Worm (Caenorhabditis elegans) whole organism, mixed stage, embryonic: Measurements from ENCODE around the gene aqp-5.

Experiments used
- bed-3 ChIP-seq: fragments of 200-800 bp; sonication (Bioruptor generic); optimal IDR thresholded peaks from 3 replicates; lab custom pipeline; 2018; ENCODE audit warnings: mild to moderate bottlenecking, missing genetic modification characterization, moderate library complexity, missing compliant biosample characterization
- blmp-1 ChIP-seq: fragments of 150-350 bp; optimal IDR thresholded peaks from 2 replicates; lab custom pipeline; 2014; ENCODE audit warnings: missing biosample characterization, missing genetic modification characterization
- ceh-39 ChIP-seq: fragments of 150-350 bp; optimal IDR thresholded peaks from 2 replicates; lab custom pipeline; 2014; ENCODE audit warnings: missing biosample characterization, missing genetic modification characterization
- ceh-43 ChIP-seq: fragments of 200-800 bp; sonication (Bioruptor generic); optimal IDR thresholded peaks from 2 replicates; lab custom pipeline; 2018; ENCODE audit warnings: mild to moderate bottlenecking, missing genetic modification characterization, moderate library complexity, missing compliant biosample characterization
- ces-1 ChIP-seq: fragments of 150-350 bp; optimal IDR thresholded peaks from 2 replicates; lab custom pipeline; 2014; ENCODE audit warnings: missing biosample characterization, missing genetic modification reagents, missing genetic modification characterization
- drap-1 ChIP-seq: fragments of 200-800 bp; sonication (Bioruptor generic); optimal IDR thresholded peaks from 3 replicates; lab custom pipeline; 2018; ENCODE audit warnings: mild to moderate bottlenecking, missing genetic modification characterization, missing compliant biosample characterization
- elt-1 ChIP-seq: sonication (generic microtip); optimal IDR thresholded peaks from 2 replicates; lab custom pipeline; 2017; ENCODE audit warnings: missing genetic modification characterization, mild to moderate bottlenecking, missing compliant biosample characterization, antibody characterized with exemption, moderate library complexity, borderline replicate concordance; ENCODE audit not compliant: insufficient read depth
- elt-3 ChIP-seq: fragments of 150-350 bp; optimal IDR thresholded peaks from 2 replicates; lab custom pipeline; 2014; ENCODE audit warnings: missing biosample characterization, missing genetic modification characterization
- ham-2 ChIP-seq: fragments of 200-800 bp; sonication (Bioruptor generic); optimal IDR thresholded peaks from 2 replicates; lab custom pipeline; 2018; ENCODE audit warnings: mild to moderate bottlenecking, missing genetic modification characterization, missing compliant biosample characterization
- hlh-1 ChIP-seq: fragments of 150-350 bp; optimal IDR thresholded peaks from 2 replicates; lab custom pipeline; 2014; ENCODE audit warnings: missing biosample characterization, missing genetic modification reagents, missing genetic modification characterization
- lin-13 ChIP-seq: fragments of 150-350 bp; optimal IDR thresholded peaks from 2 replicates; lab custom pipeline; 2014; ENCODE audit warnings: missing biosample characterization, missing genetic modification characterization
- lin-32 ChIP-seq: fragments of 200-800 bp; sonication (Bioruptor generic); optimal IDR thresholded peaks from 2 replicates; lab custom pipeline; 2018; ENCODE audit warnings: mild to moderate bottlenecking, missing genetic modification characterization, missing compliant biosample characterization
- lsy-2 ChIP-seq: fragments of 150-350 bp; optimal IDR thresholded peaks from 2 replicates; lab custom pipeline; 2014; ENCODE audit warnings: missing biosample characterization, missing genetic modification characterization
- mep-1 ChIP-seq: fragments of 150-350 bp; optimal IDR thresholded peaks from 2 replicates; lab custom pipeline; 2017; ENCODE audit warnings: missing biosample characterization, missing genetic modification reagents, missing genetic modification characterization, inconsistent platforms
- mls-2 ChIP-seq: sonication (generic microtip); optimal IDR thresholded peaks from 2 replicates; lab custom pipeline; 2016; ENCODE audit warnings: mild to moderate bottlenecking, missing genetic modification characterization, moderate library complexity, missing compliant biosample characterization
- nhr-12 ChIP-seq: fragments of 150-350 bp; optimal IDR thresholded peaks from 2 replicates; lab custom pipeline; 2014; ENCODE audit warnings: missing biosample characterization, missing genetic modification characterization
- nhr-2 ChIP-seq: fragments of 150-350 bp; optimal IDR thresholded peaks from 2 replicates; lab custom pipeline; 2014; ENCODE audit warnings: missing biosample characterization, missing genetic modification characterization
- nhr-237 ChIP-seq: fragments of 150-350 bp; optimal IDR thresholded peaks from 2 replicates; lab custom pipeline; 2014; ENCODE audit warnings: missing biosample characterization, missing genetic modification characterization
- nhr-28 ChIP-seq: fragments of 150-350 bp; optimal IDR thresholded peaks from 2 replicates; lab custom pipeline; 2014; ENCODE audit warnings: missing biosample characterization, missing genetic modification characterization
- nhr-76 ChIP-seq: sonication (generic microtip); optimal IDR thresholded peaks from 2 replicates; lab custom pipeline; 2017; ENCODE audit warnings: missing biosample characterization, missing genetic modification characterization
- pha-4 ChIP-seq: fragments of 150-350 bp; optimal IDR thresholded peaks from 2 replicates; lab custom pipeline; 2018; ENCODE audit warnings: missing biosample characterization, missing genetic modification reagents, missing genetic modification characterization
- sem-2 ChIP-seq: fragments of 200-800 bp; sonication (Bioruptor generic); optimal IDR thresholded peaks from 2 replicates; lab custom pipeline; 2018; ENCODE audit warnings: mild to moderate bottlenecking, missing genetic modification characterization, missing compliant biosample characterization
- snpc-4 ChIP-seq: fragments of 150-350 bp; optimal IDR thresholded peaks from 2 replicates; lab custom pipeline; 2014; ENCODE audit warnings: missing biosample characterization, missing genetic modification characterization
- sptf-1 ChIP-seq: sonication (generic microtip); optimal IDR thresholded peaks from 2 replicates; lab custom pipeline; 2017; ENCODE audit warnings: mild to moderate bottlenecking, missing genetic modification characterization, moderate library complexity, missing compliant biosample characterization
- unc-120 ChIP-seq: sonication (generic microtip); optimal IDR thresholded peaks from 2 replicates; lab custom pipeline; 2017; ENCODE audit warnings: missing genetic modification characterization, missing compliant biosample characterization; ENCODE audit not compliant: poor library complexity, severe bottlenecking
- unc-39 ChIP-seq: fragments of 150-350 bp; optimal IDR thresholded peaks from 2 replicates; lab custom pipeline; 2014; ENCODE audit warnings: missing biosample characterization, missing genetic modification characterization
- unc-62 ChIP-seq: fragments of 150-350 bp; optimal IDR thresholded peaks from 2 replicates; lab custom pipeline; 2014; ENCODE audit warnings: missing biosample characterization, missing genetic modification reagents, missing genetic modification characterization
- zip-8 ChIP-seq: fragments of 150-350 bp; optimal IDR thresholded peaks from 2 replicates; lab custom pipeline; 2014; ENCODE audit warnings: missing biosample characterization, missing genetic modification characterization
- ztf-11 ChIP-seq: fragments of 150-350 bp; optimal IDR thresholded peaks from 2 replicates; lab custom pipeline; 2014; ENCODE audit warnings: missing biosample characterization, missing genetic modification characterization

The aqp-5 gene

ce11 chrV:10472901-10473774, 18.4 kb upstream of the aqp-5 start:
- TF ChIP-seq hlh-1 (tag; lab: Kevin White, UChicago) = peak; percentile 55
- TF ChIP-seq ztf-11 (tag; lab: Kevin White, UChicago) = no peak

- no peak for TF ChIP-seq lsy-2
- no peak for TF ChIP-seq ces-1 (GFP tag; lab: Kevin White, UChicago)
These were observed 17.5 kb upstream of the aqp-5 start for ce11 chrV:10474040-10474439.

- TF ChIP-seq blmp-1 (tag; lab: Kevin White, UChicago) (no peak), lin-32 (GFP tag; lab: Kevin White, UChicago) (no peak), mls-2 (no peak), ceh-39 (tag; lab: Kevin White, UChicago) (no peak), elt-3 (tag; lab: Kevin White, UChicago) (no peak), hlh-1 (tag; lab: Kevin White, UChicago) (no peak), lin-13 (tag; lab: Kevin White, UChicago) (no peak), ztf-11 (tag; lab: Kevin White, UChicago) (no peak), nhr-76 (tag; lab: Kevin White, UChicago) (no peak), unc-39 (tag; lab: Kevin White, UChicago) (no peak), snpc-4 (tag; lab: Kevin White, UChicago) (no peak), ham-2 (GFP tag; lab: Kevin White, UChicago) (no peak)
These were observed 16.1 kb upstream of the aqp-5 start for ce11 chrV:10475421-10475820.

ce11 chrV:10476864-10477443, 14.6 kb upstream of the aqp-5 start:
- no peak for TF ChIP-seq nhr-28 (tag; lab: Kevin White, UChicago)
- no peak for TF ChIP-seq ceh-43
- no peak for TF ChIP-seq zip-8 (tag; lab: Kevin White, UChicago)
- no peak for TF ChIP-seq sem-2
- no peak for TF ChIP-seq drap-1 (GFP tag; lab: Kevin White, UChicago)
- no peak for TF ChIP-seq mep-1 (tag; lab: Kevin White, UChicago)
- no peak for TF ChIP-seq blmp-1 (tag; lab: Kevin White, UChicago)
- TF ChIP-seq hlh-1 (tag; lab: Kevin White, UChicago) = no peak

ce11 chrV:10478097-10478828, 13.3 kb upstream of the aqp-5 start, which contains the start of the genes crp-1 and Y32F6B.9:
TSS of gene crp-1 (plus strand) at chrV:10478564.
TSS of gene Y32F6B.9 (plus strand) at chrV:10478699.
- TF ChIP-seq pha-4 (tag; lab: Kevin White, UChicago) (peak; percentile 25), elt-1 (no peak), ceh-39 (tag; lab: Kevin White, UChicago) (no peak), unc-62 (GFP tag; lab: Kevin White, UChicago) (no peak), ham-2 (GFP tag; lab: Kevin White, UChicago) (peak; percentile 41)

- TF ChIP-seq nhr-12 (tag; lab: Kevin White, UChicago) (no peak), pha-4 (tag; lab: Kevin White, UChicago) (no peak), ztf-11 (tag; lab: Kevin White, UChicago) (no peak), ceh-39 (tag; lab: Kevin White, UChicago) (no peak), lsy-2 (no peak), nhr-2 (tag; lab: Kevin White, UChicago) (no peak), nhr-28 (tag; lab: Kevin White, UChicago) (no peak), bed-3 (GFP tag; lab: Kevin White, UChicago) (no peak), sem-2 (no peak), unc-120 (tag; lab: Kevin White, UChicago) (no peak), lin-32 (GFP tag; lab: Kevin White, UChicago) (no peak), zip-8 (tag; lab: Kevin White, UChicago) (no peak), mls-2 (no peak), ceh-43 (no peak), sptf-1 (no peak), nhr-237 (tag; lab: Kevin White, UChicago) (no peak), ham-2 (GFP tag; lab: Kevin White, UChicago) (no peak), blmp-1 (tag; lab: Kevin White, UChicago) (no peak)
These were observed 7.5 kb upstream of the aqp-5 start for ce11 chrV:10483995-10484394.
